Fruit fly (Drosophila melanogaster) whole organism, embryonic: ENCODE results near the gene CG18545.
A peak's percentile ranks its signal among the peaks of the same experiment; 100 is the strongest.

Experiments
- CG11504 ChIP-seq: fragments of 200-800 bp; sonication (Bioruptor generic); optimal IDR thresholded peaks from 3 replicates; lab custom pipeline; 2019; ENCODE audit warnings: missing biosample characterization, mild to moderate bottlenecking, missing genetic modification characterization, moderate library complexity
- CG12299 ChIP-seq: fragments of 200-800 bp; sonication (Bioruptor generic); optimal IDR thresholded peaks from 2 replicates; lab custom pipeline; 2018; ENCODE audit warnings: missing biosample characterization, mild to moderate bottlenecking, missing genetic modification characterization
- CG14710 ChIP-seq: fragments of 200-800 bp; sonication (Bioruptor generic); optimal IDR thresholded peaks from 3 replicates; lab custom pipeline; 2019; ENCODE audit warnings: missing biosample characterization, mild to moderate bottlenecking, missing genetic modification characterization, moderate library complexity
- CG15479 ChIP-seq: fragments of 200-800 bp; sonication (Bioruptor generic); optimal IDR thresholded peaks from 3 replicates; lab custom pipeline; 2019; ENCODE audit warnings: missing biosample characterization, mild to moderate bottlenecking, missing genetic modification characterization, moderate library complexity
- CG18262 ChIP-seq: fragments of 200-800 bp; optimal IDR thresholded peaks from 3 replicates; lab custom pipeline; 2019; ENCODE audit warnings: missing biosample characterization, mild to moderate bottlenecking, missing genetic modification characterization, moderate library complexity
- CG18599 ChIP-seq: fragments of 200-800 bp; sonication (Bioruptor generic); optimal IDR thresholded peaks from 3 replicates; lab custom pipeline; 2017; ENCODE audit warnings: missing biosample characterization, missing genetic modification characterization, mild to moderate bottlenecking, moderate library complexity, missing genetic modification reagents
- CG2116 ChIP-seq: fragments of 200-800 bp; sonication (Bioruptor generic); optimal IDR thresholded peaks from 3 replicates; lab custom pipeline; 2018; ENCODE audit warnings: missing biosample characterization, mild to moderate bottlenecking, missing genetic modification characterization
- CG2202 ChIP-seq: fragments of 200-800 bp; sonication (Bioruptor generic); optimal IDR thresholded peaks from 2 replicates; lab custom pipeline; 2018; ENCODE audit warnings: missing biosample characterization, mild to moderate bottlenecking, missing genetic modification characterization
- CG2875 ChIP-seq: fragments of 200-800 bp; sonication (Bioruptor generic); optimal IDR thresholded peaks from 2 replicates; lab custom pipeline; 2017; ENCODE audit warnings: missing biosample characterization, mild to moderate bottlenecking, missing genetic modification characterization, missing genetic modification reagents
- CG31441 ChIP-seq: fragments of 200-800 bp; sonication (Bioruptor generic); IDR thresholded peaks from 2 replicates; pipeline ENCODE4 v1.3.6; 2022; ENCODE audit warnings: missing biosample characterization, missing genetic modification characterization
- CG3838 ChIP-seq: fragments of 200-800 bp; sonication (Bioruptor generic); optimal IDR thresholded peaks from 3 replicates; lab custom pipeline; 2016; ENCODE audit warnings: missing biosample characterization, missing genetic modification characterization
- CG3847 ChIP-seq: fragments of 200-800 bp; sonication (Bioruptor generic); IDR thresholded peaks from 2 replicates; pipeline ENCODE4 v1.3.6; 2022; ENCODE audit warnings: missing biosample characterization, missing genetic modification characterization
- CG4707 ChIP-seq: fragments of 200-800 bp; sonication (Bioruptor generic); optimal IDR thresholded peaks from 2 replicates; lab custom pipeline; 2018; ENCODE audit warnings: missing biosample characterization, mild to moderate bottlenecking, missing genetic modification characterization, moderate library complexity
- CG6254 ChIP-seq: fragments of 200-800 bp; sonication (Bioruptor generic); optimal IDR thresholded peaks from 3 replicates; lab custom pipeline; 2017; ENCODE audit warnings: mild to moderate bottlenecking, missing biosample characterization, missing genetic modification reagents, missing genetic modification characterization
- CG7271 ChIP-seq: fragments of 200-800 bp; sonication (Bioruptor generic); optimal IDR thresholded peaks from 2 replicates; lab custom pipeline; 2018; ENCODE audit warnings: missing biosample characterization, mild to moderate bottlenecking, missing genetic modification characterization, moderate library complexity
- CG8388 ChIP-seq: fragments of 200-800 bp; sonication (Bioruptor generic); optimal IDR thresholded peaks from 2 replicates; lab custom pipeline; 2019; ENCODE audit warnings: missing biosample characterization, mild to moderate bottlenecking, missing genetic modification characterization, moderate library complexity
- CG9727 ChIP-seq: fragments of 200-800 bp; sonication (Bioruptor generic); optimal IDR thresholded peaks from 3 replicates; lab custom pipeline; 2017; ENCODE audit warnings: missing biosample characterization, mild to moderate bottlenecking, missing genetic modification characterization
- CHES-1-like ChIP-seq: fragments of 200-800 bp; sonication (Bioruptor generic); optimal IDR thresholded peaks from 2 replicates; lab custom pipeline; 2016; ENCODE audit warnings: missing biosample characterization, missing genetic modification characterization
- HLHmδ ChIP-seq: fragments of 200-800 bp; sonication (Bioruptor generic); optimal IDR thresholded peaks from 2 replicates; lab custom pipeline; 2018; ENCODE audit warnings: missing biosample characterization, mild to moderate bottlenecking, missing genetic modification characterization, moderate library complexity
- Hmx ChIP-seq: fragments of 200-800 bp; sonication (Bioruptor generic); optimal IDR thresholded peaks from 2 replicates; lab custom pipeline; 2016; ENCODE audit warnings: missing biosample characterization, missing genetic modification characterization
- Hr51 ChIP-seq, 2 experiments: fragments of 200-800 bp; sonication (Bioruptor generic); optimal IDR thresholded peaks; 2 replicates in 1 of 2; 3 replicates in 1 of 2; lab custom pipeline; 2016 to 2018; ENCODE audit warnings: missing biosample characterization in 2 of 2, missing genetic modification characterization in 2 of 2, mild to moderate bottlenecking in 1 of 2, moderate library complexity in 1 of 2
- Max ChIP-seq: fragments of 200-800 bp; sonication (Bioruptor generic); optimal IDR thresholded peaks from 2 replicates; lab custom pipeline; 2016; ENCODE audit warnings: missing biosample characterization, mild to moderate bottlenecking, missing genetic modification characterization
- Nf-YC ChIP-seq: fragments of 200-800 bp; optimal IDR thresholded peaks from 3 replicates; lab custom pipeline; 2019; ENCODE audit warnings: missing biosample characterization, mild to moderate bottlenecking, missing genetic modification characterization, moderate library complexity
- Rfx ChIP-seq: fragments of 200-800 bp; sonication (Bioruptor generic); IDR thresholded peaks from 2 replicates; pipeline ENCODE4 v1.3.6; 2022; ENCODE audit warnings: missing biosample characterization, missing genetic modification characterization
- Sox102F ChIP-seq: fragments of 200-800 bp; sonication (Bioruptor generic); optimal IDR thresholded peaks from 2 replicates; lab custom pipeline; 2018; ENCODE audit warnings: missing biosample characterization, mild to moderate bottlenecking, missing genetic modification characterization, moderate library complexity
- Tbp ChIP-seq: fragments of >200 bp; optimal IDR thresholded peaks from 2 replicates; lab custom pipeline; 2018; ENCODE audit warnings: missing biosample characterization, missing genetic modification characterization
- Trl ChIP-seq, 3 experiments: fragments of >200 bp in 2 of 3; fragments of 200-800 bp in 1 of 3; sonication (Bioruptor generic) in 1 of 3; optimal IDR thresholded peaks; 2 replicates in 1 of 3; 3 replicates in 2 of 3; lab custom pipeline; 2016 to 2017; ENCODE audit warnings: missing biosample characterization in 1 of 3, missing genetic modification characterization in 1 of 3
- YL-1 ChIP-seq: fragments of 200-800 bp; sonication (Bioruptor generic); optimal IDR thresholded peaks from 3 replicates; lab custom pipeline; 2017; ENCODE audit warnings: missing biosample characterization, mild to moderate bottlenecking, missing genetic modification characterization
- abd-A ChIP-seq: fragments of 200-800 bp; sonication (Bioruptor generic); optimal IDR thresholded peaks from 3 replicates; lab custom pipeline; 2019; ENCODE audit warnings: missing biosample characterization, mild to moderate bottlenecking, missing genetic modification characterization, moderate library complexity
- bsh ChIP-seq, 2 experiments: fragments of 200-800 bp; sonication (Bioruptor generic); optimal IDR thresholded peaks; 2 replicates each; lab custom pipeline; 2017 to 2018; ENCODE audit warnings: mild to moderate bottlenecking in 2 of 2, missing biosample characterization in 2 of 2, missing genetic modification characterization in 2 of 2, moderate library complexity in 1 of 2
- cad ChIP-seq: fragments of >200 bp; optimal IDR thresholded peaks from 2 replicates; lab custom pipeline; 2017; ENCODE audit warnings: missing biosample characterization, missing genetic modification characterization
- cg ChIP-seq: fragments of 200-800 bp; sonication (Bioruptor generic); optimal IDR thresholded peaks from 3 replicates; lab custom pipeline; 2019; ENCODE audit warnings: missing biosample characterization, mild to moderate bottlenecking, missing genetic modification characterization, moderate library complexity
- croc ChIP-seq: fragments of 200-800 bp; sonication (Bioruptor generic); conservative IDR thresholded peaks from 3 replicates; pipeline ENCODE4 v1.3.6; 2022; ENCODE audit warnings: missing biosample characterization, missing genetic modification characterization
- dmrt99B ChIP-seq: fragments of 200-800 bp; sonication (Bioruptor generic); optimal IDR thresholded peaks from 2 replicates; lab custom pipeline; 2018; ENCODE audit warnings: missing biosample characterization, mild to moderate bottlenecking, missing genetic modification characterization, moderate library complexity
- eve ChIP-seq, 2 experiments: fragments of >200 bp; optimal IDR thresholded peaks; 2 replicates each; lab custom pipeline; 2017; ENCODE audit warnings: missing biosample characterization in 2 of 2, missing genetic modification characterization in 2 of 2
- nau ChIP-seq: fragments of 200-800 bp; sonication (Bioruptor generic); optimal IDR thresholded peaks from 3 replicates; lab custom pipeline; 2017; ENCODE audit warnings: missing biosample characterization, mild to moderate bottlenecking, missing genetic modification characterization, missing genetic modification reagents
- oc ChIP-seq: fragments of 200-800 bp; sonication (Bioruptor generic); optimal IDR thresholded peaks from 2 replicates; lab custom pipeline; 2018; ENCODE audit warnings: missing biosample characterization, mild to moderate bottlenecking, missing genetic modification characterization, moderate library complexity
- phol ChIP-seq: fragments of 200-800 bp; sonication (Bioruptor generic); optimal IDR thresholded peaks from 3 replicates; lab custom pipeline; 2018; ENCODE audit warnings: missing biosample characterization, mild to moderate bottlenecking, missing genetic modification characterization, moderate library complexity
- pros ChIP-seq: fragments of 200-800 bp; sonication (Bioruptor generic); optimal IDR thresholded peaks from 3 replicates; lab custom pipeline; 2019; ENCODE audit warnings: missing biosample characterization, mild to moderate bottlenecking, missing genetic modification characterization, moderate library complexity
- sd ChIP-seq: fragments of 200-800 bp; sonication (Bioruptor generic); optimal IDR thresholded peaks from 3 replicates; lab custom pipeline; 2018; ENCODE audit warnings: missing biosample characterization, mild to moderate bottlenecking, missing genetic modification characterization, moderate library complexity
- sens ChIP-seq: fragments of 200-800 bp; sonication (Bioruptor generic); peaks from one replicate; lab custom pipeline; 2016; ENCODE audit warnings: missing biosample characterization, missing genetic modification characterization
- tll ChIP-seq, 2 experiments: fragments of 200-800 bp in 1 of 2; fragments of >200 bp in 1 of 2; sonication (Bioruptor generic) in 1 of 2; optimal IDR thresholded peaks; 2 replicates each; lab custom pipeline; 2017 to 2019; ENCODE audit warnings: missing biosample characterization in 2 of 2, missing genetic modification characterization in 2 of 2, mild to moderate bottlenecking in 1 of 2, moderate library complexity in 1 of 2
- twi ChIP-seq: fragments of 200-800 bp; optimal IDR thresholded peaks from 2 replicates; lab custom pipeline; 2019; ENCODE audit warnings: missing biosample characterization, mild to moderate bottlenecking, missing genetic modification characterization, moderate library complexity
- unpg ChIP-seq: fragments of 200-800 bp; sonication (Bioruptor generic); optimal IDR thresholded peaks from 3 replicates; lab custom pipeline; 2018; ENCODE audit warnings: missing biosample characterization, mild to moderate bottlenecking, missing genetic modification characterization, moderate library complexity
- zen ChIP-seq: fragments of 200-800 bp; sonication (Bioruptor generic); optimal IDR thresholded peaks from 3 replicates; lab custom pipeline; 2018; ENCODE audit warnings: missing biosample characterization, mild to moderate bottlenecking, missing genetic modification characterization, moderate library complexity

CG18545 gene

DNA sequence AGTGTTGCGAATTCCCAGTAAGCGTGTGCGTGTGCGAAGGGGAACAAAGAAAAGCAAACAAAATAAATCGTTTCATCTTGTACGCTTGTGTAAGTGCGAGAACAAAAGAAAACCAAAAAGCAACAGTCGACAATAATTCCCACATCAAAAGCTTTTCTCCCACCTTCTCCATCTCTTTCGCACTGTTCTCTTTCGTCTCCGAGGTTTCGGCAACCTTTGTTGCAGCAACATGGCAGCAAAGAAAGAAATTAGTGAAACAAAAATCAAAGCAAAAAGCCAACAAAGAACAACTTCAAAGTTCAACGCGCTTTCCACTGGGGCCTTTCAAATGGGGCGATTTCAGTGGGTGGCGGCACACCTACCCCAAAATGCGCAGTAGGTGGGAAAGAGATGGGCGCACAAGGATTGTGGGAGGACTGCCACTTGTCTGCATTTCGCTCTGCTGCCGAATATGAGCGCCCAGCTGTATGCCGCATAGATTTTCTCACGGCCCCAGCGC, 11.3 kb downstream of the CG18545 start (continued):
- TF ChIP-seq Trl (optimal IDR thresholded peaks at IDR 0.05; lab: Kevin White, UChicago) (peak; percentile 37 to 66), Trl (GFP tag; optimal IDR thresholded peaks at IDR 0.05; lab: Kevin White, UChicago) (no peak), abd-A (tag; lab: Kevin White, UChicago) (peak; percentile 93), YL-1 (GFP tag; lab: Kevin White, UChicago) (no peak), CG2116 (GFP tag; lab: Kevin White, UChicago) (no peak), Nf-YC (peak; percentile 5), Hr51 (GFP tag; optimal IDR thresholded peaks at IDR 0.05; lab: Kevin White, UChicago) (peak in 1 of 2 experiments; percentile 77), pros (peak; percentile 49), CG3838 (GFP tag; lab: Kevin White, UChicago) (no peak), bsh (GFP tag; optimal IDR thresholded peaks at IDR 0.05; lab: Kevin White, UChicago) (peak in 1 of 2 experiments; percentile 99), CG18599 (GFP tag; lab: Kevin White, UChicago) (no peak), CG11504 (tag; lab: Kevin White, UChicago) (peak; percentile 100), cg (peak; percentile 76)
- TF ChIP-seq, all 482 proteins: peak for 28

DNA sequence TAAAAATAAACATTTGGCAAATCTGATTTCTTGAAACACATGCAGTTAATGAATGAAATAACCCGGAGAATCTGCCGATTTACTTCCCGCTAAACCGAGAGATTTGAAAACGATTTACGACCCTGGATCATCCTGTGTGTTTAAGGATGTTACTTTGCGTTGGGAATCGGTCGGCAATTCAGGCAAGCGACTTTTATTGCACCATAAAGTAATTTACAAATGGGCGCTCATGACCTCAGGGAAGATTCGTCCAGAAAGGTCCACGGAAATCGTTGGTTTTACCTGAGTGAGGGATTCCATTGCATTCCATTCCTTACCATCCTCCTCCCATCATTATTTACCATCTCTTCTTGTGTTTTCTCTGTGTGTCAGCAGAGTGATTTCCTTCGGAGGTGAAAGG, 12.1 kb downstream of the CG18545 start:
- TF ChIP-seq cad (peak; percentile 99), HLHmδ (no peak), CG2875 (no peak), eve (GFP tag; optimal IDR thresholded peaks at IDR 0.05; lab: Kevin White, UChicago) (peak in 1 of 2 experiments; percentile 49), twi (tag; lab: Kevin White, UChicago) (peak; percentile 27), CG31441 (GFP tag; lab: Robert Waterston, UW) (no peak), Trl (optimal IDR thresholded peaks at IDR 0.05; lab: Kevin White, UChicago) (no peak), Trl (GFP tag; optimal IDR thresholded peaks at IDR 0.05; lab: Kevin White, UChicago) (no peak), CG15479 (peak; percentile 56), CG7271 (tag; lab: Kevin White, UChicago) (peak; percentile 92), CG12299 (no peak), tll (GFP tag; optimal IDR thresholded peaks at IDR 0.05; lab: Kevin White, UChicago) (peak in 1 of 2 experiments; percentile 93), Hmx (GFP tag; lab: Kevin White, UChicago) (no peak), CG3847 (GFP tag; lab: Robert Waterston, UW) (no peak), zen (tag; lab: Kevin White, UChicago) (peak; percentile 97), CG4707 (no peak), CHES-1-like (GFP tag; lab: Kevin White, UChicago) (no peak)

- peak; percentile 9 for TF ChIP-seq sd (tag; lab: Kevin White, UChicago)
- TF ChIP-seq Tbp (GFP tag; lab: Kevin White, UChicago), result no peak
- TF ChIP-seq CG18262 (tag; lab: Kevin White, UChicago), result peak; percentile 75
- TF ChIP-seq nau (GFP tag; lab: Kevin White, UChicago), result peak; percentile 5
- TF ChIP-seq sens, result peak; percentile 81
- TF ChIP-seq Max, result peak; percentile 4
- peak; percentile 41 for TF ChIP-seq CG2202
- TF ChIP-seq oc (tag; lab: Kevin White, UChicago), result peak; percentile 13
- peak; percentile 34 for TF ChIP-seq unpg (GFP tag; lab: Kevin White, UChicago)
- peak; percentile 54 for TF ChIP-seq dmrt99B (tag; lab: Kevin White, UChicago)
- TF ChIP-seq CG11504 (tag; lab: Kevin White, UChicago), result peak; percentile 67
- peak; percentile 12 for TF ChIP-seq Sox102F (GFP tag; lab: Kevin White, UChicago)
- TF ChIP-seq croc, result peak; percentile 27; the same call in 2 of the 3 replicates
- peak; percentile 18 for TF ChIP-seq CG6254 (GFP tag; lab: Kevin White, UChicago)
- peak; percentile 54 for TF ChIP-seq CG9727
- peak; percentile 57 for TF ChIP-seq phol (tag; lab: Kevin White, UChicago)
- no peak for TF ChIP-seq Rfx
- TF ChIP-seq CG8388 (GFP tag; lab: Kevin White, UChicago), result peak; percentile 33
- TF ChIP-seq CG14710 (tag; lab: Kevin White, UChicago), result peak; percentile 63
These were observed 13.4 kb downstream of the CG18545 start for dm6 chr3R:10353932-10354703.
